Worm (Caenorhabditis elegans): ENCODE data around the gene F45D3.3.

Gene F45D3.3

DNA sequence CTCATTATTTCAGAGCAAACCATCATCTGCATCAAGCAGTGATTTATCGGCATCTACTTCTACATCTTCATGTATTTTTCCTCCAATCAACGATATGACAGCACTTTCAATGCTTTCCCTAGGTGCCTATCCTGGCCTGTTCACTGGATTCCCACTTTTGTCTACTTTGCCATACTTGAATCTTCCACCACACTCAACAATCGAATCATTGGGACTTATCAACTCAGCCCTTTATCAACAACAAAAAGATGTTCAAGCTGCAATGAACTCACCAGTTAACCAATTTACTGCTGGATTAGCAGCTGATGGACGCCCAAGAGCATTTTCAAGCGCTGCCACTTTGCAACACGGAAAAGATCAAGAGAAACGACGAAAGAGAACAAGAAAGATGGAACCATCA lies 9.0 kb downstream of the F45D3.3 start:
- no peak for TF ChIP-seq nhr-77 (tag; optimal IDR thresholded peaks at IDR 0.05)
- TF ChIP-seq eor-1 (tag; optimal IDR thresholded peaks at IDR 0.05), result no peak
- TF ChIP-seq snpc-4 (tag; optimal IDR thresholded peaks at IDR 0.05), result no peak
- no peak for TF ChIP-seq nfya-1 (tag; optimal IDR thresholded peaks at IDR 0.05; ENCODE audit: insufficient read depth)
- TF ChIP-seq egl-27 (tag; optimal IDR thresholded peaks at IDR 0.05), result no peak
- no peak for TF ChIP-seq nhr-28 (tag; optimal IDR thresholded peaks at IDR 0.05)
- no peak for TF ChIP-seq elt-1 (tag; optimal IDR thresholded peaks at IDR 0.05)
- no peak for TF ChIP-seq lsy-12 (tag; optimal IDR thresholded peaks at IDR 0.05)
- TF ChIP-seq lin-39 (tag; optimal IDR thresholded peaks at IDR 0.05), result no peak
- TF ChIP-seq ceh-9 (tag; optimal IDR thresholded peaks at IDR 0.05), result no peak
- no peak for TF ChIP-seq mdl-1 (tag; optimal IDR thresholded peaks at IDR 0.05)
- TF ChIP-seq ceh-28 (tag; optimal IDR thresholded peaks at IDR 0.05), result no peak
- TF ChIP-seq unc-62 (GFP tag; optimal IDR thresholded peaks at IDR 0.05), result no peak
- TF ChIP-seq nhr-43 (tag; optimal IDR thresholded peaks at IDR 0.05; ENCODE audit: poor library complexity, severe bottlenecking), result no peak
- TF ChIP-seq unc-39 (tag; optimal IDR thresholded peaks at IDR 0.05), result no peak
- TF ChIP-seq nhr-237 (tag; optimal IDR thresholded peaks at IDR 0.05), result no peak
- no peak for TF ChIP-seq daf-12 (tag; optimal IDR thresholded peaks at IDR 0.05)

DNA sequence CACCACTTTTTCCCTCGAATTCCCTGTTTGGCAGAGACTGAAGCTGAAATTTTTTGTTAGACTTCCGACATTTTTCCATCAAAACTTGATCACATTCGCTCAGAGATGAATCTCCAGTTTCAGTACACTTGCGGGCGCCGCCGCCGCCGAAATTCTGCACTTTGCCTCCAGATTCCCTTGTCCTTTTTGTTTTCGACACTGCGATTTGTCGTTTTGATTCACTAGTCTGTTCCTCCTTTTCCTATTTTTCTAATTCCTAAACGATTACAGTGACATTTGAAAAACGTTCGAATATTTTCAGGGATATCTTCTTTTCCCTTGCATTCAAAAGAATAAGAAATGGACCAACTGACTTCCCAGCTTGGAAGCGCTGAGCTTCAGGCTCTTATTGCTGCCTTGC lies 9.4 kb downstream of the F45D3.3 start, which contains the start of gene F45D3.2:
Gene F45D3.2 (plus strand): TSS at position 301 of the 400 bp plus-strand sequence.
- TF ChIP-seq nhr-11 (tag; optimal IDR thresholded peaks at IDR 0.05), result no peak
- no peak for TF ChIP-seq tbx-2 (tag; optimal IDR thresholded peaks at IDR 0.05)
- no peak for TF ChIP-seq daf-12 (tag; optimal IDR thresholded peaks at IDR 0.05)
- no peak for TF ChIP-seq ceh-82 (tag; optimal IDR thresholded peaks at IDR 0.05)
- no peak for TF ChIP-seq elt-1 (tag; optimal IDR thresholded peaks at IDR 0.05)
- TF ChIP-seq nhr-76 (tag; optimal IDR thresholded peaks at IDR 0.05), result no peak
- no peak for TF ChIP-seq elt-3 (tag; optimal IDR thresholded peaks at IDR 0.05)
- TF ChIP-seq egl-5 (tag; optimal IDR thresholded peaks at IDR 0.05), result no peak
- no peak for TF ChIP-seq nfya-1 (tag; optimal IDR thresholded peaks at IDR 0.05; ENCODE audit: insufficient read depth)

DNA sequence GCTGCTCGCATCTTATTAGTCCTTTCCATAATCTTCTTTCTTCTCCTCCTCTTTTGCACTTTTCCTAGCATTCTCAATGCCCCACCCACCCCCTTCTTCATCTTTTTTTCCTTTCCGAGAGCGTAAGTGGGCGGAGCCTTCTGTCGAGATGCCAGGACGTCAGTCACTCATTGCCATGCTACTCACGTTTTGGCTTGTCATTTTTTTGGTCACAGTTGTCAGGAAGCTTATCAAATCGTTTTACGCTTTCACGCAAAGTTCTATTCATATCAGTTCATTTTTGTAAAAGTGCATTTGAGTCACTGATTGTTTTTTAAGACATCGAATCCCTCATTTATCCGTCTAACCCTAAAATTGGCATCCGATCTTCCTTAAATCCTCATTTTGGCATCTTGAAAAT lies 10.2 kb downstream of the F45D3.3 start:
- TF ChIP-seq ceh-28 (tag; optimal IDR thresholded peaks at IDR 0.05) (no peak), nfya-1 (tag; optimal IDR thresholded peaks at IDR 0.05; ENCODE audit: insufficient read depth) (peak; percentile 45), elt-3 (tag; optimal IDR thresholded peaks at IDR 0.05) (no peak), ceh-16 (tag; optimal IDR thresholded peaks at IDR 0.05) (no peak), skn-1 (tag; optimal IDR thresholded peaks at IDR 0.05) (no peak), pha-4 (tag; optimal IDR thresholded peaks at IDR 0.05) (no peak), daf-12 (tag; optimal IDR thresholded peaks at IDR 0.05) (peak; percentile 37), R02D3.7 (tag; optimal IDR thresholded peaks at IDR 0.05) (no peak), ztf-11 (tag; optimal IDR thresholded peaks at IDR 0.05) (no peak), sea-2 (GFP tag; optimal IDR thresholded peaks at IDR 0.05) (no peak), zag-1 (tag; optimal IDR thresholded peaks at IDR 0.05) (no peak), nhr-23 (tag; optimal IDR thresholded peaks at IDR 0.05) (peak; percentile 25), snpc-4 (tag; optimal IDR thresholded peaks at IDR 0.05) (no peak), tbx-2 (tag; optimal IDR thresholded peaks at IDR 0.05) (no peak), lin-15B (tag; optimal IDR thresholded peaks at IDR 0.05) (no peak), nhr-28 (tag; optimal IDR thresholded peaks at IDR 0.05) (no peak), ceh-82 (tag; optimal IDR thresholded peaks at IDR 0.05) (no peak), egl-5 (tag; optimal IDR thresholded peaks at IDR 0.05) (no peak), unc-62 (GFP tag; optimal IDR thresholded peaks at IDR 0.05) (peak; percentile 88), fos-1 (tag; optimal IDR thresholded peaks at IDR 0.05) (no peak), nhr-25 (tag; optimal IDR thresholded peaks at IDR 0.05) (no peak), elt-2 (tag; optimal IDR thresholded peaks at IDR 0.05) (peak; percentile 5), mdl-1 (tag; optimal IDR thresholded peaks at IDR 0.05) (no peak), nhr-12 (tag; optimal IDR thresholded peaks at IDR 0.05) (no peak)

All from whole organism, L3 larva.